Worm (Caenorhabditis elegans): ENCODE measurements around the gene baz-2.
A peak's percentile ranks its signal among the peaks of the same experiment; 100 is the strongest.

The baz-2 gene

ce11 chrIII:7642015-7642414, 13.8 kb downstream of the baz-2 start (continued):
- TF ChIP-seq unc-3 (GFP tag; conservative IDR thresholded peaks at IDR 0.05): no peak
- TF ChIP-seq unc-3 (tag; optimal IDR thresholded peaks at IDR 0.05): no peak
- TF ChIP-seq pag-3 (tag; optimal IDR thresholded peaks at IDR 0.05; ENCODE audit: borderline replicate concordance): no peak
- peak; percentile 32 for TF ChIP-seq hlh-30 (tag; optimal IDR thresholded peaks at IDR 0.05; ENCODE audit: insufficient read depth)
- peak; percentile 39 for TF ChIP-seq gmeb-2 (tag; optimal IDR thresholded peaks at IDR 0.05)
- TF ChIP-seq dve-1 (tag; optimal IDR thresholded peaks at IDR 0.05): no peak
- TF ChIP-seq F13H6.1 (tag; optimal IDR thresholded peaks at IDR 0.05): no peak
- TF ChIP-seq ceh-34 (tag; optimal IDR thresholded peaks at IDR 0.05): no peak
- no peak for TF ChIP-seq unc-86 (tag; optimal IDR thresholded peaks at IDR 0.05)
- no peak for TF ChIP-seq ceh-31 (tag; optimal IDR thresholded peaks at IDR 0.05)
- peak; percentile 48 for TF ChIP-seq Y22D7AL.16 (tag; optimal IDR thresholded peaks at IDR 0.05)
- no peak for TF ChIP-seq K09A11.1 (tag; optimal IDR thresholded peaks at IDR 0.05; ENCODE audit: insufficient read depth)
- no peak for TF ChIP-seq ztf-16 (tag; optimal IDR thresholded peaks at IDR 0.05)
- TF ChIP-seq ceh-14 (tag; optimal IDR thresholded peaks at IDR 0.05): no peak
- TF ChIP-seq ceh-24 (tag; optimal IDR thresholded peaks at IDR 0.05): no peak
- no peak for TF ChIP-seq ref-2 (tag; optimal IDR thresholded peaks at IDR 0.05)
- TF ChIP-seq pha-2 (tag; optimal IDR thresholded peaks at IDR 0.05): no peak
- TF ChIP-seq ceh-30 (tag; optimal IDR thresholded peaks at IDR 0.05): no peak
- peak; percentile 43; the same call in 1 of the 2 replicates for TF ChIP-seq sox-2 (GFP tag; IDR thresholded peaks at IDR 0.05)
- peak; percentile 36 for TF ChIP-seq C38D4.7 (GFP tag; optimal IDR thresholded peaks at IDR 0.05)
- TF ChIP-seq sox-4 (tag; optimal IDR thresholded peaks at IDR 0.05): peak; percentile 41
- TF ChIP-seq C08G9.2 (tag; optimal IDR thresholded peaks at IDR 0.05): no peak
- peak; percentile 17 for TF ChIP-seq rnt-1 (tag; optimal IDR thresholded peaks at IDR 0.05)
- TF ChIP-seq ttx-3 (tag; optimal IDR thresholded peaks at IDR 0.05): no peak
- TF ChIP-seq zip-5 (tag; optimal IDR thresholded peaks at IDR 0.05): no peak
- no peak for TF ChIP-seq unc-55 (GFP tag; optimal IDR thresholded peaks at IDR 0.05)
- TF ChIP-seq tbx-2 (tag; optimal IDR thresholded peaks at IDR 0.05): peak; percentile 60
- TF ChIP-seq pax-1 (tag; optimal IDR thresholded peaks at IDR 0.05): no peak
- TF ChIP-seq fkh-10 (GFP tag; optimal IDR thresholded peaks at IDR 0.05): no peak
- TF ChIP-seq elt-2 (tag; optimal IDR thresholded peaks at IDR 0.05): no peak
- no peak for TF ChIP-seq elt-4 (tag; optimal IDR thresholded peaks at IDR 0.05)
- TF ChIP-seq hlh-8 (tag; optimal IDR thresholded peaks at IDR 0.05): no peak
- TF ChIP-seq unc-42 (tag; optimal IDR thresholded peaks at IDR 0.05): no peak
- no peak for TF ChIP-seq syd-9 (tag; optimal IDR thresholded peaks at IDR 0.05)

DNA sequence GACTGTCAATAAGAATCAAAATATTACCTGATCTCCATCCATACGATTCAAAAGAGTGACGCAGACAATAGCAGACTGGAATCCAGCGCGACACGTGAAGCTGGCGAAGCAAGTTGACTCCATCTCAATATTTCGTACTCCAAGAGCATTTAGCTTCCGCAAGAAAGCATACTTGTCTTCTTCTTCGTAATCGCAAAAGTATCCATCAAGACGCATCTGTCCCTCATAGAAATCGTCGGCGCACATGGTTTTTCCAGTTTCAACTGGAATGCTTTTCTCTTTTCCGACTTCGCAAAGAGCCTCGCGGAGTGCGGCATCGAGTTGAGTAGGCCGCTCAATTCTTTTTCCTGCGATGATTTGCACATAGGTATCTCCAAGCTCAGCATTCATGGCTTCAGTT, 14.5 kb downstream of the baz-2 start:
- TF ChIP-seq ceh-22 (tag; optimal IDR thresholded peaks at IDR 0.05) (no peak), ztf-16 (tag; optimal IDR thresholded peaks at IDR 0.05) (no peak), ttx-3 (tag; optimal IDR thresholded peaks at IDR 0.05) (no peak), ceh-6 (GFP tag; optimal IDR thresholded peaks at IDR 0.05) (no peak), tbx-2 (tag; optimal IDR thresholded peaks at IDR 0.05) (no peak)

DNA sequence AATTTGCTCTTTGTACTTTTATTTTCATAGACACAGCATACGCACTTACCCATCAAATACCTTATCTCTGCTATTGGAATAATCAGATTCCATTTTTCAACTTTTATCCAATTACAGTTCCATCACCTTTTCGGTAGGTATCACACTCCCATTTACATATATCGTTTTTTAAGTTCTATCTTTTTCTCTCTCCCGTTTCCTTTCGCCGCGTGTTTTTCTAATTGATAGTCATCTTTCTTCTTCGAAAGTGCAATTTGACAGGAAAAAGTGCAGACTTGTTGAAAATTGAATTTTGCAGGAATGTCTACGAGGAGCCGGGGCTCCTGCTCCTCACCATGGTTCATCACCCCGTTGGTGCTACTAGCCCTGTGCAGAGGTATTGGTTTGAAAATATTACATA, 30.7 kb downstream of the baz-2 start, which contains the start of gene fbn-1:
fbn-1 (plus strand) TSS at position 301 of the 400 bp plus-strand sequence.
- TF ChIP-seq pha-2 (tag; optimal IDR thresholded peaks at IDR 0.05): no peak
- no peak for TF ChIP-seq hlh-6 (tag; optimal IDR thresholded peaks at IDR 0.05)
- TF ChIP-seq dve-1 (tag; optimal IDR thresholded peaks at IDR 0.05): no peak
- TF ChIP-seq C38D4.7 (GFP tag; optimal IDR thresholded peaks at IDR 0.05): no peak

ce11 chrIII:7622922-7623321, 32.9 kb downstream of the baz-2 start:
- TF ChIP-seq pha-2 (tag; optimal IDR thresholded peaks at IDR 0.05): no peak
- no peak for TF ChIP-seq unc-3 (GFP tag; conservative IDR thresholded peaks at IDR 0.05)
- no peak for TF ChIP-seq unc-3 (tag; optimal IDR thresholded peaks at IDR 0.05)
- TF ChIP-seq ceh-19 (GFP tag; optimal IDR thresholded peaks at IDR 0.05): no peak
- TF ChIP-seq tbx-2 (tag; optimal IDR thresholded peaks at IDR 0.05): no peak
- no peak for TF ChIP-seq ceh-18 (tag; optimal IDR thresholded peaks at IDR 0.05)
- no peak for TF ChIP-seq lin-11 (tag; optimal IDR thresholded peaks at IDR 0.05)
- no peak for TF ChIP-seq ceh-22 (tag; optimal IDR thresholded peaks at IDR 0.05)
- no peak for TF ChIP-seq elt-2 (tag; optimal IDR thresholded peaks at IDR 0.05)
- TF ChIP-seq ceh-9 (tag; optimal IDR thresholded peaks at IDR 0.05): no peak
- no peak for TF ChIP-seq ttx-3 (tag; optimal IDR thresholded peaks at IDR 0.05)
- no peak for TF ChIP-seq fax-1 (tag; optimal IDR thresholded peaks at IDR 0.05)
- no peak for TF ChIP-seq nhr-232 (tag; optimal IDR thresholded peaks at IDR 0.05)
- TF ChIP-seq lim-6 (tag; optimal IDR thresholded peaks at IDR 0.05): no peak
- no peak for TF ChIP-seq hlh-30 (tag; optimal IDR thresholded peaks at IDR 0.05; ENCODE audit: insufficient read depth)
